Worm (Caenorhabditis elegans): ENCODE data around the gene T25D1.2.

DNA sequence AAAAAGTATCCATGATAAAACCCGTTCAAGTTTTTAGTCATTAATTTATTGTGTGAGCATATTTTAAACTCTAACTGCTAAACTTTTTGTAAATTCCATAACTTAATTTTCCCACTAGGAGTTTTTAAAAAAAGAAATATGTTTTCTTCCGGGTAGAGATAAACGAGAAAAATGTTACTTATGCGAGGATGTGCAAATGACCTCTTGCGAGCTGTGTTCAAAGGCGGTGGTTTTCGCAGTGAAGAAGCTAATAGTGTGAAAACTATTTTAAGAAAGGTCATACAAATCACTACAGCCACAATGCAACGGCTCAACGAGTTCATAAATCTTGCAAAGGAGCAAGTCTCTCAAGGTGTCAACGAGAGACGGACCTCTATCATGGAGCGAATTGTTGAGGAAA, 14.3 kb upstream of the T25D1.2 start, which contains the start of gene K05G3.1:
- TF ChIP-seq unc-62 (GFP tag; optimal IDR thresholded peaks at IDR 0.05) (no peak), ama-1 (optimal IDR thresholded peaks at IDR 0.05) (no peak), elt-1 (tag; optimal IDR thresholded peaks at IDR 0.05) (no peak), lin-39 (tag; optimal IDR thresholded peaks at IDR 0.05) (no peak), nhr-77 (tag; optimal IDR thresholded peaks at IDR 0.05) (no peak), zag-1 (tag; optimal IDR thresholded peaks at IDR 0.05) (no peak), nhr-23 (tag; optimal IDR thresholded peaks at IDR 0.05) (no peak), nhr-6 (tag; optimal IDR thresholded peaks at IDR 0.05) (no peak), nhr-12 (tag; optimal IDR thresholded peaks at IDR 0.05) (no peak), R02D3.7 (tag; optimal IDR thresholded peaks at IDR 0.05) (no peak), elt-3 (tag; optimal IDR thresholded peaks at IDR 0.05) (no peak), ztf-4 (tag; optimal IDR thresholded peaks at IDR 0.05) (no peak), unc-39 (tag; optimal IDR thresholded peaks at IDR 0.05) (no peak)
